Fruit fly (Drosophila melanogaster) whole organism, embryonic: ENCODE data around the gene ca.

Source experiments
- CG11085 ChIP-seq: fragments of 200-800 bp; sonication (Bioruptor generic); IDR thresholded peaks from 2 replicates; pipeline ENCODE4 v1.3.6; 2022; ENCODE audit warnings: missing biosample characterization, missing genetic modification characterization
- CG11093 ChIP-seq: fragments of 200-800 bp; sonication (Bioruptor generic); IDR thresholded peaks from 3 replicates; pipeline ENCODE4 v1.3.6; 2022; ENCODE audit warnings: missing biosample characterization, missing genetic modification characterization
- CG11504 ChIP-seq: fragments of 200-800 bp; sonication (Bioruptor generic); optimal IDR thresholded peaks from 3 replicates; lab custom pipeline; 2019; ENCODE audit warnings: missing biosample characterization, mild to moderate bottlenecking, missing genetic modification characterization, moderate library complexity
- CG13624 ChIP-seq: fragments of 200-800 bp; sonication (Bioruptor generic); optimal IDR thresholded peaks from 2 replicates; lab custom pipeline; 2016; ENCODE audit warnings: missing biosample characterization, missing genetic modification characterization
- CG1603 ChIP-seq: fragments of 200-800 bp; sonication (Bioruptor generic); optimal IDR thresholded peaks from 2 replicates; lab custom pipeline; 2019; ENCODE audit warnings: missing biosample characterization, mild to moderate bottlenecking, missing genetic modification characterization, moderate library complexity
- CG17568 ChIP-seq: fragments of 200-800 bp; sonication (Bioruptor generic); optimal IDR thresholded peaks from 2 replicates; lab custom pipeline; 2018; ENCODE audit warnings: missing biosample characterization, mild to moderate bottlenecking, missing genetic modification characterization, moderate library complexity
- CG30020 ChIP-seq: fragments of 200-800 bp; optimal IDR thresholded peaks from 2 replicates; lab custom pipeline; 2019; ENCODE audit warnings: missing biosample characterization, mild to moderate bottlenecking, missing genetic modification characterization, moderate library complexity
- CG30431 ChIP-seq: fragments of 200-800 bp; sonication (Bioruptor generic); optimal IDR thresholded peaks from 2 replicates; lab custom pipeline; 2017; ENCODE audit warnings: missing biosample characterization, missing genetic modification characterization
- CG3281 ChIP-seq: fragments of 200-800 bp; sonication (Bioruptor generic); optimal IDR thresholded peaks from 3 replicates; lab custom pipeline; 2017; ENCODE audit warnings: missing biosample characterization, mild to moderate bottlenecking, missing genetic modification characterization
- CG33213 ChIP-seq: fragments of 200-800 bp; sonication (Bioruptor generic); optimal IDR thresholded peaks from 3 replicates; lab custom pipeline; 2016; ENCODE audit warnings: missing biosample characterization, missing genetic modification characterization
- CG4424 ChIP-seq: fragments of 200-800 bp; sonication (Bioruptor generic); optimal IDR thresholded peaks from 3 replicates; lab custom pipeline; 2016; ENCODE audit warnings: missing biosample characterization, missing genetic modification characterization
- CG6689 ChIP-seq: fragments of 200-800 bp; sonication (Bioruptor generic); IDR thresholded peaks from 2 replicates; pipeline ENCODE4 v1.3.6; 2022; ENCODE audit warnings: missing biosample characterization, missing genetic modification characterization
- CG6765 ChIP-seq: fragments of 200-800 bp; sonication (Bioruptor generic); optimal IDR thresholded peaks from 3 replicates; lab custom pipeline; 2017; ENCODE audit warnings: missing biosample characterization, mild to moderate bottlenecking, missing genetic modification characterization
- CG7556 ChIP-seq: fragments of 200-800 bp; sonication (Bioruptor generic); optimal IDR thresholded peaks from 2 replicates; lab custom pipeline; 2017; ENCODE audit warnings: missing biosample characterization, mild to moderate bottlenecking, missing genetic modification characterization
- CG7928 ChIP-seq: fragments of 200-800 bp; sonication (Bioruptor generic); optimal IDR thresholded peaks from 2 replicates; lab custom pipeline; 2017; ENCODE audit warnings: missing biosample characterization, mild to moderate bottlenecking, missing genetic modification characterization
- CG8290 ChIP-seq, 3 experiments: fragments of 200-800 bp; sonication (Bioruptor generic); optimal IDR thresholded peaks; 2 replicates each; lab custom pipeline; 2016 to 2019; ENCODE audit warnings: missing biosample characterization in 3 of 3, missing genetic modification characterization in 3 of 3, mild to moderate bottlenecking in 2 of 3, moderate library complexity in 1 of 3
- CG8359 ChIP-seq: fragments of 200-800 bp; sonication (Bioruptor generic); optimal IDR thresholded peaks from 2 replicates; lab custom pipeline; 2017; ENCODE audit warnings: missing biosample characterization, mild to moderate bottlenecking, missing genetic modification characterization, borderline replicate concordance
- CG8944 ChIP-seq: fragments of 200-800 bp; sonication (Bioruptor generic); optimal IDR thresholded peaks from 3 replicates; lab custom pipeline; 2016; ENCODE audit warnings: missing biosample characterization, missing genetic modification characterization
- CHES-1-like ChIP-seq: fragments of 200-800 bp; sonication (Bioruptor generic); optimal IDR thresholded peaks from 2 replicates; lab custom pipeline; 2016; ENCODE audit warnings: missing biosample characterization, missing genetic modification characterization
- Dp ChIP-seq: fragments of 200-800 bp; sonication (Bioruptor generic); optimal IDR thresholded peaks from 2 replicates; lab custom pipeline; 2018; ENCODE audit warnings: missing biosample characterization, mild to moderate bottlenecking, missing genetic modification characterization, moderate library complexity
- Dref ChIP-seq: fragments of 200-800 bp; sonication (Bioruptor generic); IDR thresholded peaks from 2 replicates; pipeline ENCODE4 v1.3.6; 2022; ENCODE audit warnings: missing biosample characterization, missing genetic modification characterization
- ERR ChIP-seq: fragments of 200-800 bp; sonication (Bioruptor generic); optimal IDR thresholded peaks from 2 replicates; lab custom pipeline; 2016; ENCODE audit warnings: missing biosample characterization, missing genetic modification characterization
- Ets65A ChIP-seq: fragments of 200-800 bp; sonication (Bioruptor generic); peaks from one replicate; lab custom pipeline; 2016; ENCODE audit warnings: missing biosample characterization, missing genetic modification characterization
- Hey ChIP-seq: fragments of 200-800 bp; sonication (Bioruptor generic); optimal IDR thresholded peaks from 3 replicates; lab custom pipeline; 2018; ENCODE audit warnings: missing biosample characterization, mild to moderate bottlenecking, missing genetic modification characterization
- HmgZ ChIP-seq: fragments of 200-800 bp; sonication (Bioruptor generic); optimal IDR thresholded peaks from 2 replicates; lab custom pipeline; 2018; ENCODE audit warnings: missing biosample characterization, mild to moderate bottlenecking, missing genetic modification characterization
- Hmx ChIP-seq: fragments of 200-800 bp; sonication (Bioruptor generic); optimal IDR thresholded peaks from 2 replicates; lab custom pipeline; 2016; ENCODE audit warnings: missing biosample characterization, missing genetic modification characterization
- MBD-R2 ChIP-seq: fragments of 200-800 bp; sonication (Bioruptor generic); IDR thresholded peaks from 2 replicates; pipeline ENCODE4 v1.3.6; 2022; ENCODE audit warnings: missing biosample characterization, missing genetic modification characterization
- Oli ChIP-seq: fragments of 200-800 bp; sonication (Bioruptor generic); optimal IDR thresholded peaks from 2 replicates; lab custom pipeline; 2018; ENCODE audit warnings: missing biosample characterization, mild to moderate bottlenecking, missing genetic modification characterization, moderate library complexity
- Optix ChIP-seq: fragments of 200-800 bp; sonication (Bioruptor generic); IDR thresholded peaks from 3 replicates; pipeline ENCODE4 v1.3.6; 2022; ENCODE audit warnings: missing biosample characterization, missing genetic modification characterization
- Pdp1 ChIP-seq, 2 experiments: fragments of 200-800 bp; sonication (Bioruptor generic); optimal IDR thresholded peaks; 3 replicates each; lab custom pipeline; 2016; ENCODE audit warnings: missing biosample characterization in 2 of 2, missing genetic modification characterization in 2 of 2, mild to moderate bottlenecking in 1 of 2, moderate library complexity in 1 of 2
- bcd ChIP-seq: fragments of 200-800 bp; sonication (Bioruptor generic); optimal IDR thresholded peaks from 2 replicates; lab custom pipeline; 2017; ENCODE audit warnings: missing biosample characterization, mild to moderate bottlenecking, missing genetic modification characterization
- bsh ChIP-seq, 2 experiments: fragments of 200-800 bp; sonication (Bioruptor generic); optimal IDR thresholded peaks; 2 replicates each; lab custom pipeline; 2017 to 2018; ENCODE audit warnings: mild to moderate bottlenecking in 2 of 2, missing biosample characterization in 2 of 2, missing genetic modification characterization in 2 of 2, moderate library complexity in 1 of 2
- cad ChIP-seq: fragments of >200 bp; optimal IDR thresholded peaks from 2 replicates; lab custom pipeline; 2017; ENCODE audit warnings: missing biosample characterization, missing genetic modification characterization
- corto ChIP-seq: fragments of 200-800 bp; sonication (Bioruptor generic); optimal IDR thresholded peaks from 2 replicates; lab custom pipeline; 2016; ENCODE audit warnings: missing biosample characterization, mild to moderate bottlenecking, missing genetic modification characterization, moderate library complexity
- dati ChIP-seq: fragments of 200-800 bp; sonication (Bioruptor generic); IDR thresholded peaks from 2 replicates; pipeline ENCODE4 v1.3.6; 2022; ENCODE audit warnings: missing biosample characterization, missing genetic modification characterization
- gro ChIP-seq: fragments of 200-800 bp; sonication (Bioruptor generic); optimal IDR thresholded peaks from 2 replicates; lab custom pipeline; 2016; ENCODE audit warnings: missing biosample characterization, missing genetic modification characterization
- gsb-n ChIP-seq: fragments of 200-800 bp; sonication (Bioruptor generic); optimal IDR thresholded peaks from 3 replicates; lab custom pipeline; 2018; ENCODE audit warnings: missing biosample characterization, mild to moderate bottlenecking, missing genetic modification characterization
- klu ChIP-seq: fragments of 200-800 bp; sonication (Bioruptor generic); IDR thresholded peaks from 2 replicates; pipeline ENCODE4 v1.3.6; 2022; ENCODE audit warnings: missing biosample characterization, missing genetic modification characterization
- lbe ChIP-seq: fragments of 200-800 bp; sonication (Bioruptor generic); optimal IDR thresholded peaks from 2 replicates; lab custom pipeline; 2016; ENCODE audit warnings: missing biosample characterization, mild to moderate bottlenecking, missing genetic modification characterization
- odd ChIP-seq: fragments of 200-800 bp; sonication (Bioruptor generic); optimal IDR thresholded peaks from 2 replicates; lab custom pipeline; 2017; ENCODE audit warnings: missing biosample characterization, mild to moderate bottlenecking, missing genetic modification characterization
- pfk ChIP-seq: fragments of 200-800 bp; sonication (Bioruptor generic); optimal IDR thresholded peaks from 2 replicates; lab custom pipeline; 2018; ENCODE audit warnings: missing biosample characterization, mild to moderate bottlenecking, missing genetic modification characterization, moderate library complexity
- pho ChIP-seq: fragments of 200-800 bp; sonication (Bioruptor generic); optimal IDR thresholded peaks from 2 replicates; lab custom pipeline; 2016; ENCODE audit warnings: missing biosample characterization, missing genetic modification characterization
- phol ChIP-seq: fragments of 200-800 bp; sonication (Bioruptor generic); optimal IDR thresholded peaks from 3 replicates; lab custom pipeline; 2018; ENCODE audit warnings: missing biosample characterization, mild to moderate bottlenecking, missing genetic modification characterization, moderate library complexity
- pzg ChIP-seq: fragments of 200-800 bp; sonication (Bioruptor generic); optimal IDR thresholded peaks from 3 replicates; lab custom pipeline; 2018; ENCODE audit warnings: missing biosample characterization, mild to moderate bottlenecking, missing genetic modification characterization, moderate library complexity
- sc ChIP-seq, 3 experiments: fragments of >200 bp in 2 of 3; fragments of 200-800 bp in 1 of 3; sonication (Bioruptor generic) in 1 of 3; optimal IDR thresholded peaks; 2 replicates in 2 of 3; 3 replicates in 1 of 3; lab custom pipeline; 2017; ENCODE audit warnings: mild to moderate bottlenecking in 1 of 3, missing biosample characterization in 1 of 3, missing genetic modification characterization in 1 of 3, missing genetic modification reagents in 1 of 3
- sna ChIP-seq: fragments of 200-800 bp; sonication (Bioruptor generic); IDR thresholded peaks from 2 replicates; pipeline ENCODE4 v1.3.6; 2022; ENCODE audit warnings: missing biosample characterization, missing genetic modification characterization; ENCODE audit not compliant: partially characterized antibody
- so ChIP-seq: fragments of 200-800 bp; sonication (Bioruptor generic); IDR thresholded peaks from 3 replicates; pipeline ENCODE4 v1.3.6; 2022; ENCODE audit warnings: missing biosample characterization, missing genetic modification characterization
- twi ChIP-seq: fragments of 200-800 bp; optimal IDR thresholded peaks from 2 replicates; lab custom pipeline; 2019; ENCODE audit warnings: missing biosample characterization, mild to moderate bottlenecking, missing genetic modification characterization, moderate library complexity
- wor ChIP-seq: fragments of 200-800 bp; sonication (Bioruptor generic); IDR thresholded peaks from 2 replicates; pipeline ENCODE4 v1.3.6; 2022; ENCODE audit warnings: missing biosample characterization, missing genetic modification characterization
- yki ChIP-seq: fragments of >200 bp; optimal IDR thresholded peaks from 3 replicates; lab custom pipeline; 2018

The ca gene

DNA sequence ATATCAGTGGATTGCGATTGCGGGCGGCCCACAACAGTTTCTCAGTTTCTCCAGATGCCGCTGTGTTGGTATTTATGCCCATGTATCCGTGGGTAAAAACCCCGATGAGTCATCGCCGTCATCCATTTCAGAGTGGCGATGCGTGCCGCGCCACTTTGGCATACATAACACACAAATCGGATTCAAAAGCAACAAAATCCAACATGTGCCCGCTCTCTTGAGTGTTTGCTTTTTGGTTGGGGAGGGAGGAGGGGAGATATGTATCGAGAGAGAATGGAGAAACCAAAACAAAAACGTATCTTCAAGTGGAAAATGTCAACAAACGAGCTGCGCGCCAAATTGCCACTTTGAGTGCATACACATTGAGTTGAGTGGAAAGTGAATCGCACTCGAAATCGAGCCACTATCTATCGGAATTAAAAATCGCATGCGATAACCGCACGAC, 34.9 kb upstream of the ca start (continued):
- no peak for TF ChIP-seq CG11504
- TF ChIP-seq cad (GFP tag; lab: Kevin White, UChicago): no peak
- TF ChIP-seq MBD-R2 (GFP tag; lab: Robert Waterston, UW): no peak
- no peak for TF ChIP-seq klu (GFP tag; lab: Robert Waterston, UW)
- TF ChIP-seq phol (tag; lab: Kevin White, UChicago): no peak
- TF ChIP-seq CG13624: no peak
- TF ChIP-seq so (GFP tag; lab: Robert Waterston, UW): peak; percentile 51; the same call in 1 of the 3 replicates
- TF ChIP-seq bcd (GFP tag; lab: Kevin White, UChicago): no peak
- TF ChIP-seq Dref (GFP tag; lab: Robert Waterston, UW): no peak
- TF ChIP-seq CG4424 (GFP tag; lab: Kevin White, UChicago): no peak
- TF ChIP-seq odd (GFP tag; lab: Kevin White, UChicago): peak; percentile 11
- TF ChIP-seq gro (GFP tag; lab: Kevin White, UChicago): no peak
- TF ChIP-seq CG6765 (GFP tag; lab: Kevin White, UChicago): no peak
- no peak for TF ChIP-seq CG7928
- TF ChIP-seq corto (GFP tag; lab: Kevin White, UChicago): no peak
- no peak for TF ChIP-seq Hmx (GFP tag; lab: Kevin White, UChicago)
- no peak for TF ChIP-seq ERR (GFP tag; lab: Kevin White, UChicago)
- peak; percentile 16 for TF ChIP-seq Hey
- TF ChIP-seq CG1603 (tag; lab: Kevin White, UChicago): no peak
- TF ChIP-seq gsb-n: peak; percentile 18
- no peak for TF ChIP-seq Optix (GFP tag; lab: Robert Waterston, UW)
- no peak for TF ChIP-seq CG8944 (GFP tag; lab: Kevin White, UChicago)
- TF ChIP-seq twi: peak; percentile 80
- TF ChIP-seq sna (GFP tag; lab: Robert Waterston, UW): peak; percentile 69; the same call in 1 of the 2 replicates
- no peak for TF ChIP-seq wor
- no peak for TF ChIP-seq CG30020 (tag; lab: Kevin White, UChicago)
- peak; percentile 13 for TF ChIP-seq HmgZ (tag; lab: Kevin White, UChicago)
- TF ChIP-seq Dp: peak; percentile 57
- TF ChIP-seq CG33213: no peak
- TF ChIP-seq CG11093 (GFP tag; lab: Robert Waterston, UW): no peak
- no peak for TF ChIP-seq pfk (GFP tag; lab: Kevin White, UChicago)

dm6 chr3R:29772090-29772794, 34.4 kb upstream of the ca start:
- TF ChIP-seq CG3281 (peak; percentile 48), dati (GFP tag; lab: Robert Waterston, UW) (no peak), CG6689 (GFP tag; lab: Robert Waterston, UW) (peak; percentile 43; the same call in 1 of the 2 replicates), Ets65A (GFP tag; lab: Kevin White, UChicago) (peak; percentile 94), Oli (tag; lab: Kevin White, UChicago) (peak; percentile 36), Optix (GFP tag; lab: Robert Waterston, UW) (no peak), pzg (GFP tag; lab: Kevin White, UChicago) (peak; percentile 4), CG8290 (GFP tag; optimal IDR thresholded peaks at IDR 0.05; lab: Kevin White, UChicago) (peak; percentile 34), CG8290 (tag; optimal IDR thresholded peaks at IDR 0.05; lab: Kevin White, UChicago) (peak in 1 of 2 experiments; percentile 61), CHES-1-like (GFP tag; lab: Kevin White, UChicago) (no peak), CG30431 (GFP tag; lab: Kevin White, UChicago) (peak; percentile 4), CG8359 (GFP tag; lab: Kevin White, UChicago) (peak; percentile 61), CG7556 (GFP tag; lab: Kevin White, UChicago) (peak; percentile 69), CG17568 (GFP tag; lab: Kevin White, UChicago) (no peak), lbe (GFP tag; lab: Kevin White, UChicago) (no peak), sc (optimal IDR thresholded peaks at IDR 0.05; lab: Kevin White, UChicago) (no peak), sc (GFP tag; optimal IDR thresholded peaks at IDR 0.05; lab: Kevin White, UChicago) (no peak), Pdp1 (GFP tag; optimal IDR thresholded peaks at IDR 0.05; lab: Kevin White, UChicago) (peak in 1 of 2 experiments; percentile 12), yki (lab: Kevin White, UChicago) (peak; percentile 59), CG11085 (GFP tag; lab: Robert Waterston, UW) (no peak), pho (GFP tag; lab: Kevin White, UChicago) (no peak), bsh (GFP tag; optimal IDR thresholded peaks at IDR 0.05; lab: Kevin White, UChicago) (no peak)
